Worm (Caenorhabditis elegans) whole organism, L3 larva: ENCODE measurements around the gene T25B9.4.

ENCODE experiments used
- R02D3.7 ChIP-seq: fragments of 150-350 bp; optimal IDR thresholded peaks from 2 replicates; lab custom pipeline; 2014; ENCODE audit warnings: missing biosample characterization, missing genetic modification characterization
- ZK546.5 ChIP-seq: sonication (generic microtip); optimal IDR thresholded peaks from 2 replicates; lab custom pipeline; 2017; ENCODE audit warnings: missing biosample characterization, missing genetic modification characterization
- aly-2 ChIP-seq: fragments of 150-350 bp; optimal IDR thresholded peaks from 2 replicates; lab custom pipeline; 2014; ENCODE audit warnings: missing biosample characterization, missing genetic modification characterization
- ama-1 ChIP-seq: fragments of 150-350 bp; optimal IDR thresholded peaks from 2 replicates; lab custom pipeline; 2018
- ceh-16 ChIP-seq: sonication (generic microtip); optimal IDR thresholded peaks from 2 replicates; lab custom pipeline; 2017; ENCODE audit warnings: missing biosample characterization, missing genetic modification characterization
- ceh-28 ChIP-seq: fragments of 150-350 bp; optimal IDR thresholded peaks from 2 replicates; lab custom pipeline; 2014; ENCODE audit warnings: missing biosample characterization, missing genetic modification reagents, missing genetic modification characterization
- ceh-82 ChIP-seq: fragments of 150-350 bp; optimal IDR thresholded peaks from 2 replicates; lab custom pipeline; 2014; ENCODE audit warnings: missing biosample characterization, missing genetic modification characterization
- ceh-9 ChIP-seq: sonication (generic microtip); optimal IDR thresholded peaks from 2 replicates; lab custom pipeline; 2018; ENCODE audit warnings: missing biosample characterization, missing genetic modification characterization
- daf-12 ChIP-seq: fragments of 150-350 bp; optimal IDR thresholded peaks from 2 replicates; lab custom pipeline; 2014; ENCODE audit warnings: missing biosample characterization, missing genetic modification reagents, missing genetic modification characterization
- elt-2 ChIP-seq: sonication (generic microtip); optimal IDR thresholded peaks from 2 replicates; lab custom pipeline; 2016; ENCODE audit warnings: missing genetic modification reagents, mild to moderate bottlenecking, missing genetic modification characterization, missing compliant biosample characterization
- elt-3 ChIP-seq, 3 experiments: fragments of 150-350 bp in 1 of 3; sonication (generic microtip) in 2 of 3; optimal IDR thresholded peaks; 2 replicates in 2 of 3; 4 replicates in 1 of 3; lab custom pipeline; 2014 to 2017; ENCODE audit warnings: missing biosample characterization in 3 of 3, missing genetic modification characterization in 3 of 3
- fkh-10 ChIP-seq: sonication (generic microtip); optimal IDR thresholded peaks from 2 replicates; lab custom pipeline; 2017; ENCODE audit warnings: missing biosample characterization, missing genetic modification reagents, missing genetic modification characterization
- fkh-2 ChIP-seq: fragments of 150-350 bp; optimal IDR thresholded peaks from 2 replicates; lab custom pipeline; 2014; ENCODE audit warnings: missing biosample characterization, missing genetic modification reagents, missing genetic modification characterization
- fos-1 ChIP-seq: fragments of 150-350 bp; optimal IDR thresholded peaks from 2 replicates; lab custom pipeline; 2014; ENCODE audit warnings: missing biosample characterization, missing genetic modification characterization
- hmg-11 ChIP-seq: sonication (generic microtip); optimal IDR thresholded peaks from 2 replicates; lab custom pipeline; 2016; ENCODE audit warnings: missing genetic modification characterization, missing compliant biosample characterization
- jun-1 ChIP-seq: fragments of 150-350 bp; optimal IDR thresholded peaks from 2 replicates; lab custom pipeline; 2014; ENCODE audit warnings: missing biosample characterization, missing genetic modification reagents, missing genetic modification characterization
- lin-39 ChIP-seq: fragments of 150-350 bp; optimal IDR thresholded peaks from 2 replicates; lab custom pipeline; 2018; ENCODE audit warnings: missing biosample characterization, missing genetic modification reagents, missing genetic modification characterization
- mdl-1 ChIP-seq: fragments of 150-350 bp; optimal IDR thresholded peaks from 2 replicates; lab custom pipeline; 2014; ENCODE audit warnings: missing biosample characterization, missing genetic modification characterization
- mml-1 ChIP-seq: fragments of 150-350 bp; sonication (generic microtip); optimal IDR thresholded peaks from 3 replicates; lab custom pipeline; 2014; ENCODE audit warnings: missing biosample characterization, missing genetic modification characterization
- nhr-12 ChIP-seq: fragments of 150-350 bp; optimal IDR thresholded peaks from 2 replicates; lab custom pipeline; 2014; ENCODE audit warnings: missing biosample characterization, missing genetic modification characterization
- nhr-23 ChIP-seq: fragments of 150-350 bp; optimal IDR thresholded peaks from 2 replicates; lab custom pipeline; 2014; ENCODE audit warnings: missing biosample characterization, missing genetic modification reagents, missing genetic modification characterization
- nhr-237 ChIP-seq: fragments of 150-350 bp; optimal IDR thresholded peaks from 2 replicates; lab custom pipeline; 2014; ENCODE audit warnings: missing biosample characterization, missing genetic modification characterization
- nhr-28 ChIP-seq: fragments of 150-350 bp; optimal IDR thresholded peaks from 2 replicates; lab custom pipeline; 2014; ENCODE audit warnings: missing biosample characterization, missing genetic modification characterization
- nhr-43 ChIP-seq: sonication (generic microtip); optimal IDR thresholded peaks from 2 replicates; lab custom pipeline; 2016; ENCODE audit warnings: mild to moderate bottlenecking, missing genetic modification characterization, missing compliant biosample characterization; ENCODE audit not compliant: poor library complexity, severe bottlenecking
- nhr-67 ChIP-seq: fragments of 150-350 bp; optimal IDR thresholded peaks from 2 replicates; lab custom pipeline; 2014; ENCODE audit warnings: missing biosample characterization, missing genetic modification characterization
- nhr-76 ChIP-seq: fragments of 150-350 bp; sonication (generic microtip); optimal IDR thresholded peaks from 5 replicates; lab custom pipeline; 2014; ENCODE audit warnings: missing biosample characterization, missing genetic modification characterization
- nhr-77 ChIP-seq: fragments of 150-350 bp; optimal IDR thresholded peaks from 2 replicates; lab custom pipeline; 2014; ENCODE audit warnings: missing biosample characterization, missing genetic modification characterization
- pha-4 ChIP-seq: fragments of 150-350 bp; optimal IDR thresholded peaks from 2 replicates; lab custom pipeline; 2014; ENCODE audit warnings: missing biosample characterization, missing genetic modification reagents, missing genetic modification characterization
- pqm-1 ChIP-seq: fragments of 150-350 bp; optimal IDR thresholded peaks from 2 replicates; lab custom pipeline; 2017; ENCODE audit warnings: missing biosample characterization, missing genetic modification characterization, inconsistent platforms
- sea-2 ChIP-seq: fragments of 150-350 bp; sonication (generic microtip); optimal IDR thresholded peaks from 4 replicates; lab custom pipeline; 2014; ENCODE audit warnings: missing biosample characterization, missing genetic modification reagents, missing genetic modification characterization
- snpc-4 ChIP-seq: fragments of 150-350 bp; optimal IDR thresholded peaks from 2 replicates; lab custom pipeline; 2014; ENCODE audit warnings: missing biosample characterization, missing genetic modification characterization
- tbx-2 ChIP-seq: sonication (generic microtip); optimal IDR thresholded peaks from 2 replicates; lab custom pipeline; 2016; ENCODE audit warnings: mild to moderate bottlenecking, missing genetic modification characterization, missing compliant biosample characterization
- unc-39 ChIP-seq: sonication (generic microtip); optimal IDR thresholded peaks from 4 replicates; lab custom pipeline; 2017; ENCODE audit warnings: missing biosample characterization, missing genetic modification characterization
- unc-62 ChIP-seq: fragments of 150-350 bp; sonication (generic microtip); optimal IDR thresholded peaks from 4 replicates; lab custom pipeline; 2014; ENCODE audit warnings: missing biosample characterization, missing genetic modification reagents, missing genetic modification characterization
- ztf-11 ChIP-seq: fragments of 150-350 bp; optimal IDR thresholded peaks from 2 replicates; lab custom pipeline; 2014; ENCODE audit warnings: missing biosample characterization, missing genetic modification characterization
- ztf-4 ChIP-seq: fragments of 150-350 bp; optimal IDR thresholded peaks from 2 replicates; lab custom pipeline; 2014; ENCODE audit warnings: missing biosample characterization, missing genetic modification characterization

T25B9.4 gene

DNA sequence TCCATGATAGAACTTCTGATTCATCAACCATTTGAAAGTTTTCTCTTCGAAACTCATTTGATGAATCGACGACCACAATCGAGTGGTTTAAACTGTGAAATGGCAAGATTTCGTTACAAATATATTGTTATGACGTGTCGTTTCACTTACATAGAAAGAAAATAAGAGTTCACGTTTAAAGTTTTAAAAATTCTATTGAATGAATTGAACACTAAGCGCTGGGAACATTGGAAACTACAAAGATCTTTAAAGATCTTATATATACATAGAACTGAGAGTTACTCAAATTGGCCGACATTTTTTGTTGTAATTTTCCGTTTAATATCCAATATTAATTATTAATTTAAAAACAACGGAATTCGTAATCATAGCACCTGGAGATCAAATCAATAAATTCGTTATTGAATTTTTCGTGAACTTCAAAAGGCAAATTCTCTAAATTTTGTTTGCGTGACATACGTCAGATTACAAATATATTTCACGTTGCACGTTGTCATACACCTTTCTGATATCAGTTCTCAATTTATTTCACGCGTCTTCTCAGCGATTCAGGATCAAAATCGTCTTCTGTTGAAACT, at the start of gene T25B9.4, which contains the start of gene T25B9.6:
T25B9.4 (minus strand) TSS at position 101 of the 578 bp plus-strand sequence.
T25B9.6 (plus strand) TSS at position 528 of the 578 bp plus-strand sequence.
- TF ChIP-seq ceh-9 (tag; lab: Kevin White, UChicago) (no peak), unc-39 (tag; lab: Kevin White, UChicago) (no peak), nhr-23 (tag; lab: Kevin White, UChicago) (no peak), ztf-11 (tag; lab: Kevin White, UChicago) (no peak), tbx-2 (no peak), hmg-11 (no peak), ztf-4 (tag; lab: Kevin White, UChicago) (no peak), ZK546.5 (tag; lab: Kevin White, UChicago) (no peak), nhr-12 (no peak), ceh-82 (no peak), sea-2 (GFP tag; lab: Kevin White, UChicago) (no peak)
- TF ChIP-seq, all 47 proteins: peak for 0

- no peak for TF ChIP-seq sea-2 (GFP tag; lab: Kevin White, UChicago)
- TF ChIP-seq snpc-4 (tag; lab: Kevin White, UChicago): no peak
- TF ChIP-seq ZK546.5 (tag; lab: Kevin White, UChicago): no peak
- no peak for TF ChIP-seq nhr-67 (tag; lab: Kevin White, UChicago)
- no peak for TF ChIP-seq fos-1 (tag; lab: Kevin White, UChicago)
- TF ChIP-seq elt-2 (tag; lab: Kevin White, UChicago): no peak
- TF ChIP-seq pqm-1 (tag; lab: Kevin White, UChicago): no peak
- no peak for TF ChIP-seq unc-39 (tag; lab: Kevin White, UChicago)
- no peak for TF ChIP-seq hmg-11
- no peak for TF ChIP-seq nhr-43 (tag; lab: Kevin White, UChicago)
- TF ChIP-seq nhr-28 (tag; lab: Kevin White, UChicago): no peak
- no peak for TF ChIP-seq lin-39 (tag; lab: Kevin White, UChicago)
- TF ChIP-seq ama-1 (lab: Kevin White, UChicago): no peak
- no peak for TF ChIP-seq tbx-2
Measured at ce11 chrIV:10803973-10804372, 46.5 kb upstream of the T25B9.4 start.

ce11 chrIV:10799354-10799753, 41.8 kb upstream of the T25B9.4 start, which contains the start of gene zipt-2.1:
Gene zipt-2.1 (plus strand): TSS chrIV:10799654.
- TF ChIP-seq fkh-2 (tag; lab: Kevin White, UChicago): no peak
- no peak for TF ChIP-seq ceh-9 (tag; lab: Kevin White, UChicago)
- no peak for TF ChIP-seq ztf-11 (tag; lab: Kevin White, UChicago)
- no peak for TF ChIP-seq nhr-77 (tag; lab: Kevin White, UChicago)
- no peak for TF ChIP-seq sea-2 (GFP tag; lab: Kevin White, UChicago)
- TF ChIP-seq daf-12 (tag; lab: Kevin White, UChicago): no peak
- no peak for TF ChIP-seq mdl-1
- TF ChIP-seq ceh-16: no peak
- no peak for TF ChIP-seq pha-4 (tag; lab: Kevin White, UChicago)
- TF ChIP-seq unc-62: no peak
- no peak for TF ChIP-seq ZK546.5 (tag; lab: Kevin White, UChicago)
- no peak for TF ChIP-seq aly-2 (tag; lab: Kevin White, UChicago)
- no peak for TF ChIP-seq nhr-237 (tag; lab: Kevin White, UChicago)
- no peak for TF ChIP-seq fkh-10
- no peak for TF ChIP-seq ceh-28 (tag; lab: Kevin White, UChicago)
- no peak for TF ChIP-seq nhr-28 (tag; lab: Kevin White, UChicago)
- no peak for TF ChIP-seq elt-3 (tag; optimal IDR thresholded peaks at IDR 0.05; lab: Kevin White, UChicago)

DNA sequence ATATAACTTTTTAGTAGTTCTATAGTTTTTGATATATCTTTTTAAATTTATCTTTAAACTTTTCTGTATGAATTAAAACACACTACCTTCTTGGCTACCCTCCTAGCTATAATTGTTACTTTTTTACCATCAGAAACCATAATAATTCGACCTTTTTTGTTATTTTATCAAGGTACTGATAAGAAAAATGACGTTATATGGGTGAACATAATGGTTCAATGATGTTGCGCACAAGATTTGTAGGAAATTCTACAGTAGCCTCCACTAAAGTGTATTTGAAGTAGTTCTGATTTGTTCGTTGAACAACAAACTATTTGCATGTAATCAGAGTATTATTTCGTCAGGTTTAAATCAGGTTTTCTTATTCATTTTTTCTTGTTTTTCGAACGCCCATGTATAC, 41.1 kb upstream of the T25B9.4 start:
- TF ChIP-seq elt-2 (tag; lab: Kevin White, UChicago) (peak; percentile 40), fkh-2 (tag; lab: Kevin White, UChicago) (no peak), pqm-1 (tag; lab: Kevin White, UChicago) (peak; percentile 30), ztf-4 (tag; lab: Kevin White, UChicago) (no peak)
- TF ChIP-seq, all 47 proteins: peak for 2

- TF ChIP-seq aly-2 (tag; lab: Kevin White, UChicago) (no peak), nhr-77 (tag; lab: Kevin White, UChicago) (no peak), fkh-2 (tag; lab: Kevin White, UChicago) (no peak), daf-12 (tag; lab: Kevin White, UChicago) (no peak), tbx-2 (no peak), nhr-28 (tag; lab: Kevin White, UChicago) (no peak), nhr-12 (no peak), pqm-1 (tag; lab: Kevin White, UChicago) (peak; percentile 56), jun-1 (tag; lab: Kevin White, UChicago) (no peak), R02D3.7 (tag; lab: Kevin White, UChicago) (no peak), nhr-76 (no peak), elt-2 (tag; lab: Kevin White, UChicago) (peak; percentile 78), mml-1 (tag; lab: Kevin White, UChicago) (no peak), ama-1 (lab: Kevin White, UChicago) (no peak)
Measured at ce11 chrIV:10796707-10797106, 39.2 kb upstream of the T25B9.4 start.
